Worm (Caenorhabditis elegans) whole organism, young adult: ENCODE data around the gene Y39A1A.10.
A peak's percentile ranks its signal among the peaks of the same experiment; 100 is the strongest.

Source experiments
- B0261.1 ChIP-seq: sonication (generic microtip); optimal IDR thresholded peaks from 2 replicates; lab custom pipeline; 2016; ENCODE audit warnings: mild to moderate bottlenecking, missing genetic modification characterization, moderate library complexity, missing compliant biosample characterization
- D2030.7 ChIP-seq: fragments of 200-800 bp; sonication (Bioruptor generic); IDR thresholded peaks from 2 replicates; pipeline ENCODE4 v1.3.6; 2022; ENCODE audit warnings: missing genetic modification reagents, missing genetic modification characterization, missing compliant biosample characterization
- F10E7.11 ChIP-seq: sonication (generic microtip); optimal IDR thresholded peaks from 2 replicates; lab custom pipeline; 2017; ENCODE audit warnings: mild to moderate bottlenecking, missing genetic modification characterization, moderate library complexity, missing compliant biosample characterization
- F22D6.2 ChIP-seq: sonication (generic microtip); optimal IDR thresholded peaks from 2 replicates; lab custom pipeline; 2016; ENCODE audit warnings: mild to moderate bottlenecking, missing genetic modification characterization, missing compliant biosample characterization
- F52B5.7 ChIP-seq: sonication (generic microtip); optimal IDR thresholded peaks from 2 replicates; lab custom pipeline; 2016; ENCODE audit warnings: mild to moderate bottlenecking, missing genetic modification characterization, missing compliant biosample characterization
- F57A8.1 ChIP-seq: fragments of 200-800 bp; sonication (Bioruptor generic); optimal IDR thresholded peaks from 2 replicates; lab custom pipeline; 2018; ENCODE audit warnings: mild to moderate bottlenecking, missing genetic modification characterization, moderate library complexity, missing compliant biosample characterization
- T07F8.4 ChIP-seq: sonication (generic microtip); optimal IDR thresholded peaks from 2 replicates; lab custom pipeline; 2016; ENCODE audit warnings: mild to moderate bottlenecking, missing genetic modification characterization, moderate library complexity, missing compliant biosample characterization
- Y53F4B.3 ChIP-seq: fragments of 200-800 bp; sonication (Bioruptor generic); IDR thresholded peaks from 2 replicates; pipeline ENCODE4 v1.3.6; 2022; ENCODE audit warnings: missing genetic modification reagents, missing genetic modification characterization, missing compliant biosample characterization
- Y95B8A.8 ChIP-seq: fragments of 200-800 bp; sonication (Bioruptor generic); IDR thresholded peaks from 2 replicates; pipeline ENCODE4 v1.3.6; 2022; ENCODE audit warnings: missing genetic modification reagents, missing genetic modification characterization, missing compliant biosample characterization
- akir-1 ChIP-seq: fragments of 200-800 bp; sonication (Bioruptor generic); optimal IDR thresholded peaks from 2 replicates; lab custom pipeline; 2018; ENCODE audit warnings: mild to moderate bottlenecking, missing genetic modification characterization, moderate library complexity, missing compliant biosample characterization
- atf-7 ChIP-seq: sonication (generic microtip); optimal IDR thresholded peaks from 2 replicates; lab custom pipeline; 2017; ENCODE audit warnings: mild to moderate bottlenecking, missing genetic modification characterization, missing compliant biosample characterization
- athp-1 ChIP-seq: sonication (generic microtip); optimal IDR thresholded peaks from 2 replicates; lab custom pipeline; 2017; ENCODE audit warnings: mild to moderate bottlenecking, missing genetic modification characterization, missing compliant biosample characterization
- attf-6 ChIP-seq: fragments of 200-800 bp; sonication (Bioruptor generic); IDR thresholded peaks from 2 replicates; pipeline ENCODE4 v1.3.6; 2022; ENCODE audit warnings: missing genetic modification reagents, missing genetic modification characterization, missing compliant biosample characterization
- cebp-2 ChIP-seq: fragments of 200-800 bp; sonication (Bioruptor generic); IDR thresholded peaks from 2 replicates; pipeline ENCODE4 v1.3.6; 2022; ENCODE audit warnings: missing genetic modification characterization, missing compliant biosample characterization
- ceh-100 ChIP-seq: fragments of 200-800 bp; sonication (Bioruptor generic); IDR thresholded peaks from 2 replicates; pipeline ENCODE4 v1.3.6; 2022; ENCODE audit warnings: missing genetic modification reagents, missing genetic modification characterization, missing compliant biosample characterization
- ceh-27 ChIP-seq: fragments of 200-800 bp; sonication (Bioruptor generic); optimal IDR thresholded peaks from 2 replicates; lab custom pipeline; 2018; ENCODE audit warnings: mild to moderate bottlenecking, missing genetic modification characterization, moderate library complexity, missing compliant biosample characterization
- ceh-40 ChIP-seq: fragments of 200-800 bp; sonication (Bioruptor generic); IDR thresholded peaks from 2 replicates; pipeline ENCODE4 v1.3.6; 2022; ENCODE audit warnings: missing genetic modification characterization, missing compliant biosample characterization
- ceh-91 ChIP-seq: fragments of 200-800 bp; sonication (Bioruptor generic); IDR thresholded peaks from 2 replicates; pipeline ENCODE4 v1.3.6; 2022; ENCODE audit warnings: missing genetic modification reagents, missing genetic modification characterization, missing compliant biosample characterization
- egl-18 ChIP-seq: fragments of 200-800 bp; sonication (Bioruptor generic); IDR thresholded peaks from 2 replicates; pipeline ENCODE4 v1.3.6; 2022; ENCODE audit warnings: missing genetic modification reagents, missing genetic modification characterization, missing compliant biosample characterization
- gei-17 ChIP-seq: fragments of 200-800 bp; sonication (Bioruptor generic); optimal IDR thresholded peaks from 2 replicates; lab custom pipeline; 2018; ENCODE audit warnings: mild to moderate bottlenecking, missing genetic modification characterization, missing compliant biosample characterization
- him-1 ChIP-seq: sonication (generic microtip); optimal IDR thresholded peaks from 2 replicates; lab custom pipeline; 2016; ENCODE audit warnings: missing genotype, missing genetic modification reagents, missing genetic modification characterization, missing compliant biosample characterization
- hsf-1 ChIP-seq: fragments of 200-800 bp; sonication (Bioruptor generic); IDR thresholded peaks from 2 replicates; pipeline ENCODE4 v1.3.6; 2022; ENCODE audit warnings: missing genetic modification reagents, missing genetic modification characterization, missing compliant biosample characterization
- lag-1 ChIP-seq: fragments of 200-800 bp; sonication (Bioruptor generic); IDR thresholded peaks from 2 replicates; pipeline ENCODE4 v1.3.6; 2022; ENCODE audit warnings: missing genetic modification reagents, missing genetic modification characterization, missing compliant biosample characterization
- let-607 ChIP-seq, 2 experiments: fragments of 200-800 bp in 1 of 2; sonication (Bioruptor generic) in 1 of 2; sonication (generic microtip) in 1 of 2; optimal IDR thresholded peaks; 2 replicates each; lab custom pipeline; 2016 to 2018; ENCODE audit warnings: mild to moderate bottlenecking in 2 of 2, missing compliant biosample characterization in 2 of 2, missing genetic modification characterization in 2 of 2, moderate library complexity in 2 of 2, missing genotype in 1 of 2
- lsl-1 ChIP-seq: fragments of 200-800 bp; sonication (Bioruptor generic); optimal IDR thresholded peaks from 2 replicates; lab custom pipeline; 2018; ENCODE audit warnings: mild to moderate bottlenecking, missing genetic modification characterization, moderate library complexity, missing compliant biosample characterization
- madf-10 ChIP-seq: sonication (generic microtip); optimal IDR thresholded peaks from 2 replicates; lab custom pipeline; 2016; ENCODE audit warnings: mild to moderate bottlenecking, missing genetic modification characterization, missing compliant biosample characterization
- madf-3 ChIP-seq: fragments of 200-800 bp; sonication (Bioruptor generic); IDR thresholded peaks from 2 replicates; pipeline ENCODE4 v1.3.6; 2022; ENCODE audit warnings: missing genetic modification reagents, missing genetic modification characterization, missing compliant biosample characterization
- mcd-1 ChIP-seq: fragments of 200-800 bp; sonication (Bioruptor generic); IDR thresholded peaks from 2 replicates; pipeline ENCODE4 v1.3.6; 2022; ENCODE audit warnings: missing genetic modification reagents, missing genetic modification characterization, missing compliant biosample characterization
- mxl-1 ChIP-seq: sonication (generic microtip); optimal IDR thresholded peaks from 2 replicates; lab custom pipeline; 2016; ENCODE audit warnings: missing genetic modification characterization, missing compliant biosample characterization
- nhr-120 ChIP-seq: fragments of 200-800 bp; sonication (Bioruptor generic); IDR thresholded peaks from 2 replicates; pipeline ENCODE4 v1.3.6; 2022; ENCODE audit warnings: missing genetic modification characterization, missing compliant biosample characterization
- nhr-179 ChIP-seq: sonication (generic microtip); optimal IDR thresholded peaks from 2 replicates; lab custom pipeline; 2016; ENCODE audit warnings: mild to moderate bottlenecking, missing genetic modification characterization, missing compliant biosample characterization
- nhr-90 ChIP-seq: sonication (generic microtip); optimal IDR thresholded peaks from 2 replicates; lab custom pipeline; 2016; ENCODE audit warnings: missing genotype, mild to moderate bottlenecking, missing genetic modification characterization, missing compliant biosample characterization
- rcor-1 ChIP-seq: fragments of 200-800 bp; sonication (Bioruptor generic); IDR thresholded peaks from 2 replicates; pipeline ENCODE4 v1.3.6; 2022; ENCODE audit warnings: missing genetic modification reagents, missing genetic modification characterization, missing compliant biosample characterization
- rec-8 ChIP-seq, 2 experiments: sonication (generic microtip); optimal IDR thresholded peaks; 2 replicates each; lab custom pipeline; 2016; ENCODE audit warnings: mild to moderate bottlenecking in 2 of 2, missing genetic modification characterization in 2 of 2, missing genetic modification reagents in 2 of 2, missing genotype in 2 of 2, missing biosample characterization in 1 of 2, missing compliant biosample characterization in 1 of 2, moderate library complexity in 1 of 2
- repo-1 ChIP-seq: sonication (generic microtip); optimal IDR thresholded peaks from 2 replicates; lab custom pipeline; 2017; ENCODE audit warnings: mild to moderate bottlenecking, missing genetic modification characterization, missing compliant biosample characterization
- sdz-38 ChIP-seq: sonication (generic microtip); optimal IDR thresholded peaks from 2 replicates; lab custom pipeline; 2016; ENCODE audit warnings: missing genotype, missing genetic modification characterization, missing compliant biosample characterization
- snpc-4 ChIP-seq, 5 experiments: fragments of 150-350 bp in 1 of 5; sonication (generic microtip) in 4 of 5; optimal IDR thresholded peaks; 2 replicates each; lab custom pipeline; 2014 to 2018; ENCODE audit warnings: missing genetic modification characterization in 5 of 5, missing biosample characterization in 3 of 5, antibody characterized with exemption in 2 of 5, mild to moderate bottlenecking in 2 of 5, missing compliant biosample characterization in 2 of 5, missing genotype in 2 of 5, moderate library complexity in 2 of 5, missing genetic modification reagents in 1 of 5
- somi-1 ChIP-seq: fragments of 200-800 bp; sonication (Bioruptor generic); optimal IDR thresholded peaks from 2 replicates; lab custom pipeline; 2018; ENCODE audit warnings: mild to moderate bottlenecking, missing genetic modification characterization, missing compliant biosample characterization
- tlf-1 ChIP-seq: fragments of 200-800 bp; sonication (Bioruptor generic); optimal IDR thresholded peaks from 2 replicates; lab custom pipeline; 2018; ENCODE audit warnings: mild to moderate bottlenecking, missing genetic modification characterization, missing compliant biosample characterization
- unc-62 ChIP-seq: fragments of 150-350 bp; optimal IDR thresholded peaks from 2 replicates; lab custom pipeline; 2014; ENCODE audit warnings: missing biosample characterization, missing genetic modification reagents, missing genetic modification characterization
- xnd-1 ChIP-seq: sonication (generic microtip); optimal IDR thresholded peaks from 2 replicates; lab custom pipeline; 2016; ENCODE audit warnings: missing genotype, missing genetic modification reagents, missing genetic modification characterization, missing compliant biosample characterization
- zim-3 ChIP-seq: sonication (generic microtip); optimal IDR thresholded peaks from 2 replicates; lab custom pipeline; 2017; ENCODE audit warnings: mild to moderate bottlenecking, missing genetic modification characterization, moderate library complexity, missing compliant biosample characterization
- ztf-26 ChIP-seq: sonication (generic microtip); optimal IDR thresholded peaks from 2 replicates; lab custom pipeline; 2017; ENCODE audit warnings: missing genetic modification characterization, missing compliant biosample characterization
- ztf-28 ChIP-seq: fragments of 200-800 bp; sonication (Bioruptor generic); IDR thresholded peaks from 2 replicates; pipeline ENCODE4 v1.3.6; 2022; ENCODE audit warnings: missing genetic modification reagents, missing genetic modification characterization, missing compliant biosample characterization
- ztf-3 ChIP-seq: fragments of 200-800 bp; sonication (Bioruptor generic); optimal IDR thresholded peaks from 2 replicates; lab custom pipeline; 2018; ENCODE audit warnings: mild to moderate bottlenecking, missing genetic modification characterization, missing compliant biosample characterization

Y39A1A.10 gene

ce11 chrIII:10628360-10628759 is 4.2 kb upstream of the Y39A1A.10 start (continued):
- no peak for TF ChIP-seq ztf-26 (tag; lab: Kevin White, UChicago)
- TF ChIP-seq xnd-1 (tag; lab: Kevin White, UChicago), result no peak
- TF ChIP-seq atf-7, result no peak
- no peak for TF ChIP-seq madf-3 (GFP tag; lab: Robert Waterston, UW)
- no peak for TF ChIP-seq lsl-1 (GFP tag; lab: Kevin White, UChicago)
- no peak for TF ChIP-seq F52B5.7
- no peak for TF ChIP-seq mxl-1 (tag; lab: Kevin White, UChicago)
- TF ChIP-seq ceh-40 (GFP tag; lab: Robert Waterston, UW), result no peak
- TF ChIP-seq rcor-1, result no peak
- no peak for TF ChIP-seq T07F8.4
- TF ChIP-seq ceh-100 (GFP tag; lab: Robert Waterston, UW), result no peak
- TF ChIP-seq athp-1, result no peak
- no peak for TF ChIP-seq akir-1 (GFP tag; lab: Kevin White, UChicago)
- TF ChIP-seq cebp-2, result no peak
- TF ChIP-seq sdz-38 (tag; lab: Kevin White, UChicago), result no peak
- TF ChIP-seq zim-3, result no peak
- TF ChIP-seq Y53F4B.3 (GFP tag; lab: Robert Waterston, UW), result no peak
- TF ChIP-seq hsf-1 (GFP tag; lab: Robert Waterston, UW), result no peak
- no peak for TF ChIP-seq ztf-3
- no peak for TF ChIP-seq snpc-4 (GFP tag; optimal IDR thresholded peaks at IDR 0.05; lab: Kevin White, UChicago)
- peak in 1 of 4 experiments; percentile 18 for TF ChIP-seq snpc-4 (tag; optimal IDR thresholded peaks at IDR 0.05; lab: Kevin White, UChicago)
- no peak for TF ChIP-seq Y95B8A.8 (GFP tag; lab: Robert Waterston, UW)
- TF ChIP-seq D2030.7, result no peak
- peak in 1 of 2 experiments; percentile 1 for TF ChIP-seq let-607 (tag; optimal IDR thresholded peaks at IDR 0.05; lab: Kevin White, UChicago)
- TF ChIP-seq madf-10 (tag; lab: Kevin White, UChicago), result no peak
- no peak for TF ChIP-seq nhr-120
- no peak for TF ChIP-seq F57A8.1 (GFP tag; lab: Kevin White, UChicago)
- no peak for TF ChIP-seq him-1 (tag; lab: Kevin White, UChicago)
- TF ChIP-seq ceh-91 (GFP tag; lab: Robert Waterston, UW), result no peak
- TF ChIP-seq ceh-27 (GFP tag; lab: Kevin White, UChicago), result no peak
- TF ChIP-seq ztf-28, result no peak
- peak; percentile 24; the same call in 1 of the 2 replicates for TF ChIP-seq mcd-1 (GFP tag; lab: Robert Waterston, UW)
- TF ChIP-seq gei-17 (GFP tag; lab: Kevin White, UChicago), result no peak
- TF ChIP-seq unc-62 (GFP tag; lab: Kevin White, UChicago), result no peak
- no peak for TF ChIP-seq rec-8 (tag; optimal IDR thresholded peaks at IDR 0.05; lab: Kevin White, UChicago)
- TF ChIP-seq lag-1 (GFP tag; lab: Robert Waterston, UW), result no peak
- TF ChIP-seq F10E7.11 (tag; lab: Kevin White, UChicago), result no peak
- no peak for TF ChIP-seq tlf-1 (GFP tag; lab: Kevin White, UChicago)
- TF ChIP-seq nhr-179 (tag; lab: Kevin White, UChicago), result no peak
- no peak for TF ChIP-seq F22D6.2 (tag; lab: Kevin White, UChicago)
- no peak for TF ChIP-seq somi-1
- TF ChIP-seq B0261.1 (tag; lab: Kevin White, UChicago), result no peak
- no peak for TF ChIP-seq nhr-90 (tag; lab: Kevin White, UChicago)
- TF ChIP-seq attf-6, result no peak
- no peak for TF ChIP-seq egl-18 (GFP tag; lab: Robert Waterston, UW)
- TF ChIP-seq repo-1 (tag; lab: Kevin White, UChicago), result no peak
